Worm (Caenorhabditis elegans): ENCODE measurements around the gene clec-118.

DNA sequence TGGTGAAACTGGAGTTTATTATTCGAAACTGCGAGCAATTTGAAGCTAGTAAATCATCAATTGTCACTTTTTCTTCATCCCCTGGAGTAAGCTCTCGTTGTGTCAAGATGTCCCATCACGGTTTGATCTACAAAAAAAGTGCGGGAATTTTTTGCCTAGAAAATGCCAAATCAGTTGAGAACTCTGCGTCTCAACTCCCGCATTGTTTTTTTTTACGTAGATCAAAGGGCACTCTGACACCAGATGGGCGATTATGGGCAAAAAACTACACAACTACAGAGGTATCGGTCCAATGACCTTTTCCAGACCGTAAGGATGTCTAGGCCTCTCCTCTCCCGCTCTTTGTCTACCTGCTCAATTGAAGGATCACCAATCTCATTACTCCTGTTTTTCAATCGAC is 24.7 kb downstream of the clec-118 start, which contains the start of gene fbxb-34:
- TF ChIP-seq W03F9.2 (tag; optimal IDR thresholded peaks at IDR 0.05) (no peak), him-1 (tag; optimal IDR thresholded peaks at IDR 0.05) (no peak)

Data from whole organism, L4/young adult.